Worm (Caenorhabditis elegans) whole organism, L1 larva: ENCODE results near the gene irld-6.
A peak's percentile ranks its signal among the peaks of the same experiment; 100 is the strongest.

Experiments used
- C34B4.2 ChIP-seq: sonication (generic microtip); optimal IDR thresholded peaks from 2 replicates; lab custom pipeline; 2017; ENCODE audit warnings: mild to moderate bottlenecking, missing genetic modification characterization, missing compliant biosample characterization
- F16B12.6 ChIP-seq: fragments of 150-350 bp; optimal IDR thresholded peaks from 2 replicates; lab custom pipeline; 2014; ENCODE audit warnings: missing biosample characterization, missing genetic modification characterization
- aly-2 ChIP-seq: fragments of 150-350 bp; optimal IDR thresholded peaks from 2 replicates; lab custom pipeline; 2014; ENCODE audit warnings: missing biosample characterization, missing genetic modification characterization
- blmp-1 ChIP-seq: fragments of 150-350 bp; optimal IDR thresholded peaks from 2 replicates; lab custom pipeline; 2014; ENCODE audit warnings: missing biosample characterization, missing genetic modification characterization
- ceh-63 ChIP-seq: fragments of 200-800 bp; sonication (Bioruptor generic); optimal IDR thresholded peaks from 2 replicates; lab custom pipeline; 2018; ENCODE audit warnings: mild to moderate bottlenecking, missing genetic modification characterization, missing compliant biosample characterization
- ceh-82 ChIP-seq, 3 experiments: fragments of 150-350 bp in 1 of 3; sonication (generic microtip) in 2 of 3; optimal IDR thresholded peaks; 2 replicates each; lab custom pipeline; 2014 to 2017; ENCODE audit warnings: missing biosample characterization in 3 of 3, missing genetic modification characterization in 3 of 3
- ceh-88 ChIP-seq: fragments of 200-800 bp; sonication (Bioruptor generic); IDR thresholded peaks from 2 replicates; pipeline ENCODE4 v1.3.6; 2022; ENCODE audit warnings: missing genetic modification characterization, missing compliant biosample characterization
- ces-1 ChIP-seq: fragments of 150-350 bp; optimal IDR thresholded peaks from 2 replicates; lab custom pipeline; 2014; ENCODE audit warnings: missing biosample characterization, missing genetic modification reagents, missing genetic modification characterization
- dpl-1 ChIP-seq, 3 experiments: fragments of 150-350 bp in 2 of 3; sonication (generic microtip) in 1 of 3; optimal IDR thresholded peaks; 2 replicates each; lab custom pipeline; 2014 to 2017; ENCODE audit warnings: missing biosample characterization in 3 of 3, missing genetic modification characterization in 3 of 3, missing genetic modification reagents in 3 of 3
- efl-1 ChIP-seq, 4 experiments: fragments of 150-350 bp; optimal IDR thresholded peaks in 3 of 4; peaks in 1 of 4; 1 replicate in 1 of 4; 2 replicates in 3 of 4; lab custom pipeline; 2014; ENCODE audit warnings: missing biosample characterization in 2 of 4, missing genetic modification characterization in 2 of 4, missing genetic modification reagents in 2 of 4
- egl-27 ChIP-seq, 2 experiments: fragments of 150-350 bp in 1 of 2; sonication (generic microtip); optimal IDR thresholded peaks; 3 replicates each; lab custom pipeline; 2017 to 2018; ENCODE audit warnings: missing biosample characterization in 2 of 2, missing genetic modification characterization in 2 of 2, missing genetic modification reagents in 2 of 2
- ets-5 ChIP-seq: fragments of 200-800 bp; sonication (Bioruptor generic); IDR thresholded peaks from 2 replicates; pipeline ENCODE4 v1.3.6; 2022; ENCODE audit warnings: missing genetic modification characterization, missing compliant biosample characterization
- fkh-10 ChIP-seq: sonication (generic microtip); optimal IDR thresholded peaks from 2 replicates; lab custom pipeline; 2017; ENCODE audit warnings: missing biosample characterization, missing genetic modification reagents, missing genetic modification characterization
- fkh-8 ChIP-seq: sonication (generic microtip); optimal IDR thresholded peaks from 2 replicates; lab custom pipeline; 2016; ENCODE audit warnings: mild to moderate bottlenecking, missing genetic modification characterization, missing compliant biosample characterization
- fos-1 ChIP-seq: fragments of 150-350 bp; optimal IDR thresholded peaks from 2 replicates; lab custom pipeline; 2014; ENCODE audit warnings: missing biosample characterization, missing genetic modification characterization
- grh-1 ChIP-seq: fragments of 200-800 bp; sonication (Bioruptor generic); IDR thresholded peaks from 2 replicates; pipeline ENCODE4 v1.3.6; 2022; ENCODE audit warnings: missing genetic modification reagents, missing genetic modification characterization, missing compliant biosample characterization
- hlh-17 ChIP-seq: fragments of 200-800 bp; sonication (Bioruptor generic); optimal IDR thresholded peaks from 2 replicates; lab custom pipeline; 2018; ENCODE audit warnings: missing genetic modification characterization, mild to moderate bottlenecking, missing compliant biosample characterization, moderate library complexity, borderline replicate concordance
- isw-1 ChIP-seq: fragments of 200-800 bp; sonication (Bioruptor generic); IDR thresholded peaks from 2 replicates; pipeline ENCODE4 v1.3.6; 2022; ENCODE audit warnings: missing genetic modification characterization, missing compliant biosample characterization
- jun-1 ChIP-seq: fragments of 150-350 bp; optimal IDR thresholded peaks from 2 replicates; lab custom pipeline; 2014; ENCODE audit warnings: missing biosample characterization, missing genetic modification reagents, missing genetic modification characterization
- lin-13 ChIP-seq: fragments of 150-350 bp; optimal IDR thresholded peaks from 2 replicates; lab custom pipeline; 2014; ENCODE audit warnings: missing biosample characterization, missing genetic modification reagents, missing genetic modification characterization
- lin-14 ChIP-seq: fragments of 200-800 bp; sonication (Bioruptor generic); optimal IDR thresholded peaks from 2 replicates; lab custom pipeline; 2018; ENCODE audit warnings: mild to moderate bottlenecking, missing genetic modification characterization, moderate library complexity, missing compliant biosample characterization
- lin-15B ChIP-seq: fragments of 150-350 bp; sonication (generic microtip); optimal IDR thresholded peaks from 3 replicates; lab custom pipeline; 2014; ENCODE audit warnings: missing biosample characterization, missing genetic modification characterization
- lin-35 ChIP-seq, 2 experiments: fragments of 150-350 bp; optimal IDR thresholded peaks; 2 replicates each; lab custom pipeline; 2014; ENCODE audit warnings: missing biosample characterization in 2 of 2, missing genetic modification characterization in 2 of 2, missing genetic modification reagents in 2 of 2
- lsy-2 ChIP-seq, 2 experiments: fragments of 150-350 bp; optimal IDR thresholded peaks; 2 replicates each; lab custom pipeline; 2014; ENCODE audit warnings: missing biosample characterization in 2 of 2, missing genetic modification characterization in 2 of 2
- mep-1 ChIP-seq: fragments of 150-350 bp; optimal IDR thresholded peaks from 2 replicates; lab custom pipeline; 2014; ENCODE audit warnings: missing biosample characterization, missing genetic modification characterization
- nhr-11 ChIP-seq: fragments of 150-350 bp; optimal IDR thresholded peaks from 2 replicates; lab custom pipeline; 2014; ENCODE audit warnings: missing biosample characterization, missing genetic modification characterization
- nhr-12 ChIP-seq: sonication (generic microtip); optimal IDR thresholded peaks from 2 replicates; lab custom pipeline; 2017; ENCODE audit warnings: missing biosample characterization, missing genetic modification characterization
- nhr-19 ChIP-seq: fragments of 200-800 bp; sonication (Bioruptor generic); conservative IDR thresholded peaks from 2 replicates; pipeline ENCODE4 v1.3.6; 2022; ENCODE audit warnings: missing genetic modification characterization, missing compliant biosample characterization
- nhr-237 ChIP-seq: fragments of 150-350 bp; optimal IDR thresholded peaks from 2 replicates; lab custom pipeline; 2014; ENCODE audit warnings: missing biosample characterization, missing genetic modification characterization
- nhr-28 ChIP-seq: fragments of 150-350 bp; optimal IDR thresholded peaks from 2 replicates; lab custom pipeline; 2014; ENCODE audit warnings: missing biosample characterization, missing genetic modification characterization
- nhr-77 ChIP-seq: fragments of 150-350 bp; optimal IDR thresholded peaks from 2 replicates; lab custom pipeline; 2014; ENCODE audit warnings: missing biosample characterization, missing genetic modification characterization
- nhr-85 ChIP-seq: sonication (generic microtip); peaks from one replicate; lab custom pipeline; 2016; ENCODE audit warnings: missing genetic modification characterization, inconsistent platforms, missing compliant biosample characterization
- pax-3 ChIP-seq: fragments of 200-800 bp; sonication (Bioruptor generic); optimal IDR thresholded peaks from 2 replicates; lab custom pipeline; 2018; ENCODE audit warnings: mild to moderate bottlenecking, missing genetic modification characterization, moderate library complexity, missing compliant biosample characterization
- rnt-1 ChIP-seq: sonication (generic microtip); optimal IDR thresholded peaks from 2 replicates; lab custom pipeline; 2016; ENCODE audit warnings: mild to moderate bottlenecking, missing genetic modification characterization, moderate library complexity, missing compliant biosample characterization
- skn-1 ChIP-seq: fragments of 150-350 bp; optimal IDR thresholded peaks from 2 replicates; lab custom pipeline; 2014; ENCODE audit warnings: missing biosample characterization, missing genetic modification characterization
- snpc-4 ChIP-seq: fragments of 150-350 bp; optimal IDR thresholded peaks from 2 replicates; lab custom pipeline; 2014; ENCODE audit warnings: missing biosample characterization, missing genetic modification characterization
- snu-23 ChIP-seq: sonication (generic microtip); optimal IDR thresholded peaks from 2 replicates; lab custom pipeline; 2016; ENCODE audit warnings: missing genetic modification characterization, missing compliant biosample characterization
- sox-4 ChIP-seq: sonication (generic microtip); optimal IDR thresholded peaks from 2 replicates; lab custom pipeline; 2016; ENCODE audit warnings: missing genetic modification characterization, missing compliant biosample characterization
- sptf-1 ChIP-seq: fragments of 150-350 bp; optimal IDR thresholded peaks from 2 replicates; lab custom pipeline; 2014; ENCODE audit warnings: missing biosample characterization, missing genetic modification characterization
- swsn-7 ChIP-seq: sonication (generic microtip); optimal IDR thresholded peaks from 2 replicates; lab custom pipeline; 2016; ENCODE audit warnings: missing genetic modification characterization, missing compliant biosample characterization
- tbx-2 ChIP-seq: sonication (generic microtip); optimal IDR thresholded peaks from 2 replicates; lab custom pipeline; 2016; ENCODE audit warnings: missing genetic modification characterization, missing compliant biosample characterization
- xbp-1 ChIP-seq: sonication (generic microtip); optimal IDR thresholded peaks from 2 replicates; lab custom pipeline; 2016; ENCODE audit warnings: missing genetic modification characterization, missing compliant biosample characterization
- zag-1 ChIP-seq: fragments of 150-350 bp; optimal IDR thresholded peaks from 2 replicates; lab custom pipeline; 2014; ENCODE audit warnings: missing biosample characterization, missing genetic modification characterization
- zip-4 ChIP-seq: fragments of 200-800 bp; sonication (Bioruptor generic); optimal IDR thresholded peaks from 2 replicates; lab custom pipeline; 2018; ENCODE audit warnings: mild to moderate bottlenecking, missing genetic modification characterization, moderate library complexity, missing compliant biosample characterization
- ztf-11 ChIP-seq, 2 experiments: sonication (generic microtip); optimal IDR thresholded peaks; 2 replicates each; lab custom pipeline; 2016 to 2017; ENCODE audit warnings: missing genetic modification characterization in 2 of 2, missing biosample characterization in 1 of 2, missing compliant biosample characterization in 1 of 2

Gene irld-6

ce11 chrV:10776528-10777055 is 20.0 kb upstream of the irld-6 start, which contains the start of gene D1054.5 (continued):
- TF ChIP-seq ces-1 (GFP tag; lab: Kevin White, UChicago), result no peak
- TF ChIP-seq, all 84 proteins: peak for 2

- TF ChIP-seq nhr-85 (peak; percentile 19), skn-1 (no peak)
Measured at ce11 chrV:10773216-10773615, 16.6 kb upstream of the irld-6 start.

ce11 chrV:10771390-10771789 is 14.8 kb upstream of the irld-6 start, which contains the start of gene D1054.3:
Gene D1054.3 (plus strand): TSS chrV:10771451.
- TF ChIP-seq pax-3 (tag; lab: Kevin White, UChicago) (no peak), fkh-10 (no peak), snu-23 (GFP tag; lab: Kevin White, UChicago) (no peak), jun-1 (tag; lab: Kevin White, UChicago) (no peak), lin-15B (tag; lab: Kevin White, UChicago) (no peak), grh-1 (GFP tag; lab: Robert Waterston, UW) (no peak), sptf-1 (tag; lab: Kevin White, UChicago) (no peak), swsn-7 (tag; lab: Kevin White, UChicago) (no peak), snpc-4 (tag; lab: Kevin White, UChicago) (no peak), rnt-1 (tag; lab: Kevin White, UChicago) (no peak), nhr-77 (tag; lab: Kevin White, UChicago) (no peak), C34B4.2 (tag; lab: Kevin White, UChicago) (no peak)

- TF ChIP-seq blmp-1 (tag; lab: Kevin White, UChicago), result peak; percentile 45
- TF ChIP-seq sox-4, result no peak
- no peak for TF ChIP-seq nhr-28 (tag; lab: Kevin White, UChicago)
- TF ChIP-seq tbx-2 (tag; lab: Kevin White, UChicago), result no peak
- peak; percentile 92 for TF ChIP-seq skn-1
- peak; percentile 54 for TF ChIP-seq lin-14 (GFP tag; lab: Kevin White, UChicago)
- TF ChIP-seq nhr-19 (GFP tag; lab: Robert Waterston, UW), result no peak
- TF ChIP-seq nhr-237 (tag; lab: Kevin White, UChicago), result no peak
- peak in 1 of 2 experiments; percentile 41 for TF ChIP-seq lsy-2 (tag; optimal IDR thresholded peaks at IDR 0.05; lab: Kevin White, UChicago)
- peak; percentile 19 for TF ChIP-seq snpc-4 (tag; lab: Kevin White, UChicago)
- peak; percentile 45 for TF ChIP-seq mep-1 (tag; lab: Kevin White, UChicago)
- no peak for TF ChIP-seq swsn-7 (tag; lab: Kevin White, UChicago)
- TF ChIP-seq dpl-1 (GFP tag; optimal IDR thresholded peaks at IDR 0.05; lab: Kevin White, UChicago), result peak in 2 of 3 experiments; percentile 1 to 37
- TF ChIP-seq fkh-8 (tag; lab: Kevin White, UChicago), result no peak
- TF ChIP-seq ets-5 (GFP tag; lab: Robert Waterston, UW), result no peak
- peak; percentile 22 to 34 for TF ChIP-seq lin-35 (GFP tag; optimal IDR thresholded peaks at IDR 0.05; lab: Kevin White, UChicago)
- TF ChIP-seq isw-1 (GFP tag; lab: Robert Waterston, UW), result no peak
- TF ChIP-seq hlh-17 (GFP tag; lab: Kevin White, UChicago), result no peak
- no peak for TF ChIP-seq nhr-12 (tag; lab: Kevin White, UChicago)
- TF ChIP-seq efl-1 (optimal IDR thresholded peaks at IDR 0.05; lab: Kevin White, UChicago), result peak in 1 of 2 experiments; percentile 24
- peak in 1 of 2 experiments; percentile 3 for TF ChIP-seq efl-1 (GFP tag; optimal IDR thresholded peaks at IDR 0.05 in 1 of 2; lab: Kevin White, UChicago)
- no peak for TF ChIP-seq lin-13 (GFP tag; lab: Kevin White, UChicago)
- TF ChIP-seq grh-1 (GFP tag; lab: Robert Waterston, UW), result no peak
Measured at ce11 chrV:10770026-10770425, 13.4 kb upstream of the irld-6 start, which contains the start of the genes D1054.1 and pas-2. Gene D1054.1 (minus strand): TSS chrV:10770217. Gene pas-2 (plus strand): TSS chrV:10770368.

- TF ChIP-seq fos-1 (no peak), rnt-1 (tag; lab: Kevin White, UChicago) (no peak), snu-23 (GFP tag; lab: Kevin White, UChicago) (no peak), ztf-11 (tag; optimal IDR thresholded peaks at IDR 0.05; lab: Kevin White, UChicago) (no peak), zag-1 (tag; lab: Kevin White, UChicago) (no peak), ceh-63 (GFP tag; lab: Kevin White, UChicago) (no peak), xbp-1 (tag; lab: Kevin White, UChicago) (no peak), egl-27 (tag; optimal IDR thresholded peaks at IDR 0.05; lab: Kevin White, UChicago) (no peak), ceh-82 (tag; optimal IDR thresholded peaks at IDR 0.05; lab: Kevin White, UChicago) (no peak), nhr-11 (tag; lab: Kevin White, UChicago) (no peak), aly-2 (tag; lab: Kevin White, UChicago) (no peak), ces-1 (GFP tag; lab: Kevin White, UChicago) (no peak), ceh-88 (no peak), F16B12.6 (no peak), zip-4 (GFP tag; lab: Kevin White, UChicago) (no peak), swsn-7 (tag; lab: Kevin White, UChicago) (no peak)
Measured at ce11 chrV:10768892-10769291, 12.3 kb upstream of the irld-6 start.
